Worm (Caenorhabditis elegans): Measurements from ENCODE around the gene C25D7.10.

DNA sequence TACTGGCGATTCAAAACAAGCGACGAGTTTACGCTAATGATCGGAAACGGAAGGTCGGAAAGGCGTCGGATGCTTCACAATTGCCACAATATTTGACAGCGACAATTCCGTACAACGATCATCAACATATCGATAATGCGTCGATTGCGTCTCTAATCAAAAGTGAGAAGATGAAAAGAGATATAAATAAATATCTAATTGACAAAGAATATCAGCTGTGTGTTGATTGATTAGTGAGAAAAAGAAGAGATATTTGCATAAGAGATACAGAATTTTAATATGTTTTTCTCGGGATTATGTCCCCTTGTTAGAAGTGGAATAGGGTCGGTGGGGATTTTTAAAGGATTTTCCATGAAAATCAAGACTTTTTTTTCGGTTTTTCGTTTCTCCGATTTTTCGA, 11.3 kb downstream of the C25D7.10 start:
- TF ChIP-seq ceh-13 (GFP tag; optimal IDR thresholded peaks at IDR 0.05) (no peak), aly-1 (tag; optimal IDR thresholded peaks at IDR 0.05) (no peak), flt-1 (GFP tag; IDR thresholded peaks at IDR 0.05) (no peak)

All from whole organism, early embryonic.